Worm (Caenorhabditis elegans) whole organism, midembryonic: ENCODE data around the gene skn-1.

Experiments used
- T22C8.4 ChIP-seq: fragments of 200-800 bp; sonication (Bioruptor generic); IDR thresholded peaks from 2 replicates; pipeline ENCODE4 v1.3.6; 2022; ENCODE audit warnings: missing genetic modification characterization, missing compliant biosample characterization
- cog-1 ChIP-seq: sonication (generic microtip); optimal IDR thresholded peaks from 2 replicates; lab custom pipeline; 2016; ENCODE audit warnings: missing genetic modification characterization, missing compliant biosample characterization
- flt-1 ChIP-seq: fragments of 200-800 bp; sonication (Bioruptor generic); IDR thresholded peaks from 2 replicates; pipeline ENCODE4 v1.3.6; 2022; ENCODE audit warnings: missing genetic modification characterization, missing compliant biosample characterization
- klf-2 ChIP-seq: fragments of 200-800 bp; sonication (Bioruptor generic); conservative IDR thresholded peaks from 2 replicates; pipeline ENCODE4 v1.3.6; 2022; ENCODE audit warnings: missing genetic modification reagents, missing genetic modification characterization, missing compliant biosample characterization
- med-1 ChIP-seq: sonication (generic microtip); optimal IDR thresholded peaks from 2 replicates; lab custom pipeline; 2017; ENCODE audit warnings: missing genetic modification characterization, mild to moderate bottlenecking, missing compliant biosample characterization, antibody characterized with exemption, missing genetic modification reagents; ENCODE audit not compliant: insufficient read depth
- ref-1 ChIP-seq: fragments of 200-800 bp; sonication (Bioruptor generic); conservative IDR thresholded peaks from 2 replicates; pipeline ENCODE4 v1.3.6; 2022; ENCODE audit warnings: missing genetic modification reagents, missing genetic modification characterization, missing compliant biosample characterization
- tab-1 ChIP-seq: fragments of 200-800 bp; sonication (Bioruptor generic); IDR thresholded peaks from 2 replicates; pipeline ENCODE4 v1.3.6; 2022; ENCODE audit warnings: missing genetic modification characterization, missing compliant biosample characterization
- ztf-23 ChIP-seq: fragments of 200-800 bp; sonication (Bioruptor generic); IDR thresholded peaks from 2 replicates; pipeline ENCODE4 v1.3.6; 2022; ENCODE audit warnings: missing genetic modification reagents, missing genetic modification characterization, missing compliant biosample characterization
- ztf-29 ChIP-seq: fragments of 200-800 bp; sonication (Bioruptor generic); IDR thresholded peaks from 2 replicates; pipeline ENCODE4 v1.3.6; 2022; ENCODE audit warnings: missing genetic modification reagents, missing genetic modification characterization, missing compliant biosample characterization

The skn-1 gene

ce11 chrIV:5685014-5685413 is 24.8 kb upstream of the skn-1 start, which contains the start of gene C55C3.3:
Gene C55C3.3 (plus strand): TSS chrIV:5685287.
- TF ChIP-seq T22C8.4 (GFP tag; lab: Robert Waterston, UW) (peak; percentile 45; the same call in 1 of the 2 replicates), flt-1 (GFP tag; lab: Robert Waterston, UW) (no peak), ztf-23 (GFP tag; lab: Robert Waterston, UW) (no peak), ztf-29 (GFP tag; lab: Robert Waterston, UW) (no peak)

DNA sequence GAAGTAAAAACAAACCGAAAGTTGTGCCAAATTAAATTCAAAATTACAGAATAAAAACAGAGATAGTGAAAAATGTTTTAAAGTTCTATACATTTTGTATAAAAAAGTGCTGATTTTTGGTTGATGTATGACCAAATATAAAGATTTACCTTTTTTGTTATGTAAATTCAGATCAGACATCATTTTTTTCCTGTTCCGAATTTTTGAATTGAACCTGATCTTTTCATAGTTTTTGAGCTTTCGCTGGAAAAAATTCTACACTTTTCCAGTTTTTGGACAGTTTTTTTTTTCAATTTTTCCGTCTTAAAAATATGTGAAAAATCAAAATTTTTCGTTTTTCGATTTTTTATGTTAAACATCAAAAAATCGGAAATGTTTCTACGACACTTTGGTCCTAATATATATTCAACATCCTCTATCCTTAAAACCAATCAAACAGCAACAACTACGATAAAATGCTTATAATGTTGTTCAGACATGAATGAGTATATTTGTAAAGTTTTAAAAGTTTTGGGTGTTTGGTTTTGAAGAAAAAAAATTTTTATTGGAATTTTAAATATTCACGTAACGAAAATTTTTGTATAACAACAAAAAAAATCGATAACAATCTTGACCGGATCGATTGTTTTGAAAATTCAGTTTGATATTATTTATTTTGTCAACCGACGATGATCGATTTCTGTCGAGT is 22.5 kb upstream of the skn-1 start, which contains the start of the genes C55C3.7 and C55C3.6:
TSS of gene C55C3.7 (minus strand) at position 101 of the 688 bp plus-strand sequence.
TSS of gene C55C3.6 (plus strand) at position 638 of the 688 bp plus-strand sequence.
- TF ChIP-seq med-1 (GFP tag; lab: Kevin White, UChicago) (no peak), tab-1 (GFP tag; lab: Robert Waterston, UW) (no peak), T22C8.4 (GFP tag; lab: Robert Waterston, UW) (no peak), cog-1 (no peak), ztf-23 (GFP tag; lab: Robert Waterston, UW) (no peak), ref-1 (GFP tag; lab: Robert Waterston, UW) (no peak), klf-2 (GFP tag; lab: Robert Waterston, UW) (no peak), flt-1 (GFP tag; lab: Robert Waterston, UW) (no peak), ztf-29 (GFP tag; lab: Robert Waterston, UW) (no peak)

ce11 chrIV:5678044-5678443 is 17.9 kb upstream of the skn-1 start, which contains the start of gene C55C3.4:
Gene C55C3.4 (minus strand): TSS chrIV:5678144.
- TF ChIP-seq tab-1 (GFP tag; lab: Robert Waterston, UW) (no peak), med-1 (GFP tag; lab: Kevin White, UChicago) (no peak), T22C8.4 (GFP tag; lab: Robert Waterston, UW) (no peak), ref-1 (GFP tag; lab: Robert Waterston, UW) (no peak), klf-2 (GFP tag; lab: Robert Waterston, UW) (no peak)

ce11 chrIV:5674435-5674834 is 14.3 kb upstream of the skn-1 start, which contains the start of gene srd-5:
Gene srd-5 (minus strand): TSS chrIV:5674535.
- no peak for TF ChIP-seq ref-1 (GFP tag; lab: Robert Waterston, UW)
- TF ChIP-seq klf-2 (GFP tag; lab: Robert Waterston, UW), result no peak
- no peak for TF ChIP-seq ztf-29 (GFP tag; lab: Robert Waterston, UW)
- TF ChIP-seq flt-1 (GFP tag; lab: Robert Waterston, UW), result no peak
- TF ChIP-seq T22C8.4 (GFP tag; lab: Robert Waterston, UW), result no peak
- TF ChIP-seq tab-1 (GFP tag; lab: Robert Waterston, UW), result no peak
- TF ChIP-seq ztf-23 (GFP tag; lab: Robert Waterston, UW), result no peak

ce11 chrIV:5671325-5671724 is 11.1 kb upstream of the skn-1 start:
- TF ChIP-seq ref-1 (GFP tag; lab: Robert Waterston, UW) (no peak), cog-1 (no peak), ztf-29 (GFP tag; lab: Robert Waterston, UW) (no peak), ztf-23 (GFP tag; lab: Robert Waterston, UW) (no peak), tab-1 (GFP tag; lab: Robert Waterston, UW) (no peak), klf-2 (GFP tag; lab: Robert Waterston, UW) (no peak), med-1 (GFP tag; lab: Kevin White, UChicago) (no peak), flt-1 (GFP tag; lab: Robert Waterston, UW) (no peak), T22C8.4 (GFP tag; lab: Robert Waterston, UW) (no peak)

ce11 chrIV:5669459-5669858 is 9.3 kb upstream of the skn-1 start, which contains the start of gene T19E7.6:
Gene T19E7.6 (minus strand): TSS chrIV:5669503.
- TF ChIP-seq med-1 (GFP tag; lab: Kevin White, UChicago), result no peak
- TF ChIP-seq tab-1 (GFP tag; lab: Robert Waterston, UW), result no peak
- no peak for TF ChIP-seq ztf-29 (GFP tag; lab: Robert Waterston, UW)
- no peak for TF ChIP-seq cog-1
- TF ChIP-seq T22C8.4 (GFP tag; lab: Robert Waterston, UW), result no peak
- TF ChIP-seq ztf-23 (GFP tag; lab: Robert Waterston, UW), result no peak

- TF ChIP-seq cog-1, result no peak
- TF ChIP-seq T22C8.4 (GFP tag; lab: Robert Waterston, UW), result no peak
- no peak for TF ChIP-seq ztf-23 (GFP tag; lab: Robert Waterston, UW)
- TF ChIP-seq med-1 (GFP tag; lab: Kevin White, UChicago), result no peak
- no peak for TF ChIP-seq klf-2 (GFP tag; lab: Robert Waterston, UW)
- no peak for TF ChIP-seq flt-1 (GFP tag; lab: Robert Waterston, UW)
- TF ChIP-seq tab-1 (GFP tag; lab: Robert Waterston, UW), result no peak
- no peak for TF ChIP-seq ztf-29 (GFP tag; lab: Robert Waterston, UW)
- TF ChIP-seq ref-1 (GFP tag; lab: Robert Waterston, UW), result no peak
These were observed 7.0 kb upstream of the skn-1 start for ce11 chrIV:5667191-5667590.

DNA sequence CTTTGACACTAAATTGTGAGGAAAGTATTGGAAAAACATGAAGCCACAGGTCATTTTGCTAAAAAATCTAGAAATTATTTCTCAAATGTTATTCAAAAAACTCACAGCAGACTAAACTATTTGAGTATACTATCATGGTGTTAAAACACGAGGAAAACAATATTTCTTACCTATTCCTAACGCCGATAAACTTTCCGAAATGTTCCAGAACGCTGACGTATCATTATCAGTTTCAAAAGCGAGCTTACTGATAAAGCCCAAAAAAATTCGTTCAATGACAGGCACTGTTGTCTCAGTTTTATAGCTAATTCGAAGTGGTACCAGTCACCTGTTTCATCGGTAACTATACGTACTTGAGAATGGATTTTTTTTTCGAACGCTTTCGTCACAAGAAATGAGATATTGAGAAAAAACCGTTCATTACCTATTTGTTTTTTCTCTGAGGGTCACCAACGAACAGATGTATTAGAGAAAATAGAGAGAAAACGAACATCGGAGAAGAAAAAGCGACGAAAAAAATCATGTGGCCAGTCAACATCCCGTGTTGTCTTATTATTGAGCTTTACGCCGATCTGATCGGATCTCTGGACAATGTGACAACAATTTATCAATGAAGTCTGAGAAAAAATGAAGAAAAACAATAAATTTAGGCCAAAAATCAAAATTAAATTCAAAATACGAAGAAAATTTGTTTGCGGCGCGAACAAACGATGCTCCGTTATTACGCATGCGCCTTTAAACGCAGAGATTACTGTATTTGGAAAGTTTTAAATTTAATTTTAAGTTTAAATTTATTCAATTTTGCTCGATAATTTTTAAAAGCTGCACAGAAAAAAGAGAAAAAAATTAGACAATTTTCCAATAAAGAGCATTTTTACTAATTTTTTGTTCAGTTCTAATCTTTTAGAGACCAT is 6.2 kb upstream of the skn-1 start:
- TF ChIP-seq flt-1 (GFP tag; lab: Robert Waterston, UW) (no peak), med-1 (GFP tag; lab: Kevin White, UChicago) (no peak), ztf-23 (GFP tag; lab: Robert Waterston, UW) (no peak), tab-1 (GFP tag; lab: Robert Waterston, UW) (no peak), ztf-29 (GFP tag; lab: Robert Waterston, UW) (no peak), cog-1 (no peak)
